Worm (Caenorhabditis elegans) whole organism, L1 larva: ENCODE results near the gene F41B4.1.
A peak's percentile ranks its signal among the peaks of the same experiment; 100 is the strongest.

Source experiments
- C04F5.9 ChIP-seq: sonication (generic microtip); optimal IDR thresholded peaks from 2 replicates; lab custom pipeline; 2016; ENCODE audit warnings: missing genetic modification characterization, missing compliant biosample characterization
- C16A3.4 ChIP-seq: fragments of 150-350 bp; optimal IDR thresholded peaks from 2 replicates; lab custom pipeline; 2014; ENCODE audit warnings: missing biosample characterization, missing genetic modification characterization
- F16B12.6 ChIP-seq: fragments of 150-350 bp; optimal IDR thresholded peaks from 2 replicates; lab custom pipeline; 2014; ENCODE audit warnings: missing biosample characterization, missing genetic modification characterization
- Y116A8C.19 ChIP-seq: sonication (generic microtip); optimal IDR thresholded peaks from 2 replicates; lab custom pipeline; 2016; ENCODE audit warnings: missing compliant biosample characterization, missing genetic modification characterization, borderline replicate concordance
- alr-1 ChIP-seq: fragments of 200-800 bp; sonication (Bioruptor generic); optimal IDR thresholded peaks from 2 replicates; lab custom pipeline; 2018; ENCODE audit warnings: borderline replicate concordance, mild to moderate bottlenecking, missing genetic modification characterization, missing compliant biosample characterization
- aly-2 ChIP-seq: fragments of 150-350 bp; optimal IDR thresholded peaks from 2 replicates; lab custom pipeline; 2014; ENCODE audit warnings: missing biosample characterization, missing genetic modification characterization
- ama-1 ChIP-seq: fragments of 150-350 bp; optimal IDR thresholded peaks from 2 replicates; lab custom pipeline; 2014
- blmp-1 ChIP-seq: fragments of 150-350 bp; optimal IDR thresholded peaks from 2 replicates; lab custom pipeline; 2014; ENCODE audit warnings: missing biosample characterization, missing genetic modification characterization
- ceh-8 ChIP-seq: fragments of 200-800 bp; sonication (Bioruptor generic); optimal IDR thresholded peaks from 2 replicates; lab custom pipeline; 2018; ENCODE audit warnings: mild to moderate bottlenecking, missing genetic modification characterization, moderate library complexity, missing compliant biosample characterization
- ceh-82 ChIP-seq, 3 experiments: fragments of 150-350 bp in 1 of 3; sonication (generic microtip) in 2 of 3; optimal IDR thresholded peaks; 2 replicates each; lab custom pipeline; 2014 to 2017; ENCODE audit warnings: missing biosample characterization in 3 of 3, missing genetic modification characterization in 3 of 3
- ceh-90 ChIP-seq: sonication (generic microtip); optimal IDR thresholded peaks from 2 replicates; lab custom pipeline; 2016; ENCODE audit warnings: missing genetic modification characterization, missing compliant biosample characterization
- dpl-1 ChIP-seq, 3 experiments: fragments of 150-350 bp in 2 of 3; sonication (generic microtip) in 1 of 3; optimal IDR thresholded peaks; 2 replicates each; lab custom pipeline; 2014 to 2017; ENCODE audit warnings: missing biosample characterization in 3 of 3, missing genetic modification characterization in 3 of 3, missing genetic modification reagents in 3 of 3
- dsc-1 ChIP-seq: sonication (generic microtip); optimal IDR thresholded peaks from 2 replicates; lab custom pipeline; 2016; ENCODE audit warnings: mild to moderate bottlenecking, missing genetic modification characterization, missing compliant biosample characterization
- efl-1 ChIP-seq, 4 experiments: fragments of 150-350 bp; optimal IDR thresholded peaks in 3 of 4; peaks in 1 of 4; 1 replicate in 1 of 4; 2 replicates in 3 of 4; lab custom pipeline; 2014; ENCODE audit warnings: missing biosample characterization in 2 of 4, missing genetic modification characterization in 2 of 4, missing genetic modification reagents in 2 of 4
- egl-27 ChIP-seq, 2 experiments: fragments of 150-350 bp in 1 of 2; sonication (generic microtip); optimal IDR thresholded peaks; 3 replicates each; lab custom pipeline; 2017 to 2018; ENCODE audit warnings: missing biosample characterization in 2 of 2, missing genetic modification characterization in 2 of 2, missing genetic modification reagents in 2 of 2
- ets-5 ChIP-seq: fragments of 200-800 bp; sonication (Bioruptor generic); IDR thresholded peaks from 2 replicates; pipeline ENCODE4 v1.3.6; 2022; ENCODE audit warnings: missing genetic modification characterization, missing compliant biosample characterization
- fkh-10 ChIP-seq: sonication (generic microtip); optimal IDR thresholded peaks from 2 replicates; lab custom pipeline; 2017; ENCODE audit warnings: missing biosample characterization, missing genetic modification reagents, missing genetic modification characterization
- fkh-4 ChIP-seq: sonication (generic microtip); optimal IDR thresholded peaks from 2 replicates; lab custom pipeline; 2016; ENCODE audit warnings: missing compliant biosample characterization, missing genetic modification characterization, borderline replicate concordance
- fkh-8 ChIP-seq: sonication (generic microtip); optimal IDR thresholded peaks from 2 replicates; lab custom pipeline; 2016; ENCODE audit warnings: mild to moderate bottlenecking, missing genetic modification characterization, missing compliant biosample characterization
- fos-1 ChIP-seq: fragments of 150-350 bp; optimal IDR thresholded peaks from 2 replicates; lab custom pipeline; 2014; ENCODE audit warnings: missing biosample characterization, missing genetic modification characterization
- hlh-4 ChIP-seq: sonication (generic microtip); optimal IDR thresholded peaks from 2 replicates; lab custom pipeline; 2016; ENCODE audit warnings: mild to moderate bottlenecking, missing genetic modification characterization, missing compliant biosample characterization
- isw-1 ChIP-seq: fragments of 200-800 bp; sonication (Bioruptor generic); IDR thresholded peaks from 2 replicates; pipeline ENCODE4 v1.3.6; 2022; ENCODE audit warnings: missing genetic modification characterization, missing compliant biosample characterization
- jun-1 ChIP-seq: fragments of 150-350 bp; optimal IDR thresholded peaks from 2 replicates; lab custom pipeline; 2014; ENCODE audit warnings: missing biosample characterization, missing genetic modification reagents, missing genetic modification characterization
- lsy-2 ChIP-seq, 2 experiments: fragments of 150-350 bp; optimal IDR thresholded peaks; 2 replicates each; lab custom pipeline; 2014; ENCODE audit warnings: missing biosample characterization in 2 of 2, missing genetic modification characterization in 2 of 2
- mef-2 ChIP-seq: fragments of 150-350 bp; optimal IDR thresholded peaks from 2 replicates; lab custom pipeline; 2014; ENCODE audit warnings: missing biosample characterization, missing genetic modification characterization
- mep-1 ChIP-seq: fragments of 150-350 bp; optimal IDR thresholded peaks from 2 replicates; lab custom pipeline; 2014; ENCODE audit warnings: missing biosample characterization, missing genetic modification characterization
- nhr-12 ChIP-seq: sonication (generic microtip); optimal IDR thresholded peaks from 2 replicates; lab custom pipeline; 2017; ENCODE audit warnings: missing biosample characterization, missing genetic modification characterization
- nhr-20 ChIP-seq: sonication (generic microtip); optimal IDR thresholded peaks from 2 replicates; lab custom pipeline; 2016; ENCODE audit warnings: mild to moderate bottlenecking, missing genetic modification characterization, missing compliant biosample characterization
- nhr-237 ChIP-seq: fragments of 150-350 bp; optimal IDR thresholded peaks from 2 replicates; lab custom pipeline; 2014; ENCODE audit warnings: missing biosample characterization, missing genetic modification characterization
- nhr-47 ChIP-seq: sonication (generic microtip); optimal IDR thresholded peaks from 2 replicates; lab custom pipeline; 2016; ENCODE audit warnings: mild to moderate bottlenecking, missing genetic modification characterization, moderate library complexity, missing compliant biosample characterization
- nhr-71 ChIP-seq: sonication (generic microtip); optimal IDR thresholded peaks from 2 replicates; lab custom pipeline; 2016; ENCODE audit warnings: mild to moderate bottlenecking, missing genetic modification characterization, moderate library complexity, missing compliant biosample characterization
- nhr-85 ChIP-seq: sonication (generic microtip); peaks from one replicate; lab custom pipeline; 2016; ENCODE audit warnings: missing genetic modification characterization, inconsistent platforms, missing compliant biosample characterization
- nhr-90 ChIP-seq: sonication (generic microtip); optimal IDR thresholded peaks from 2 replicates; lab custom pipeline; 2016; ENCODE audit warnings: mild to moderate bottlenecking, missing genetic modification characterization, missing compliant biosample characterization; ENCODE audit not compliant: poor library complexity
- pax-3 ChIP-seq: fragments of 200-800 bp; sonication (Bioruptor generic); optimal IDR thresholded peaks from 2 replicates; lab custom pipeline; 2018; ENCODE audit warnings: mild to moderate bottlenecking, missing genetic modification characterization, moderate library complexity, missing compliant biosample characterization
- skn-1 ChIP-seq: fragments of 150-350 bp; optimal IDR thresholded peaks from 2 replicates; lab custom pipeline; 2014; ENCODE audit warnings: missing biosample characterization, missing genetic modification characterization
- tbx-2 ChIP-seq: sonication (generic microtip); optimal IDR thresholded peaks from 2 replicates; lab custom pipeline; 2016; ENCODE audit warnings: missing genetic modification characterization, missing compliant biosample characterization
- unc-130 ChIP-seq: fragments of 150-350 bp; optimal IDR thresholded peaks from 2 replicates; lab custom pipeline; 2017; ENCODE audit warnings: missing biosample characterization, missing genetic modification characterization, inconsistent platforms
- unc-98 ChIP-seq: fragments of 200-800 bp; sonication (Bioruptor generic); IDR thresholded peaks from 2 replicates; pipeline ENCODE4 v1.3.6; 2022; ENCODE audit warnings: missing genetic modification characterization, missing compliant biosample characterization
- vab-15 ChIP-seq: sonication (generic microtip); optimal IDR thresholded peaks from 2 replicates; lab custom pipeline; 2017; ENCODE audit warnings: missing genotype, mild to moderate bottlenecking, missing genetic modification characterization, missing compliant biosample characterization
- xbp-1 ChIP-seq: sonication (generic microtip); optimal IDR thresholded peaks from 2 replicates; lab custom pipeline; 2016; ENCODE audit warnings: missing genetic modification characterization, missing compliant biosample characterization
- zag-1 ChIP-seq: fragments of 150-350 bp; optimal IDR thresholded peaks from 2 replicates; lab custom pipeline; 2014; ENCODE audit warnings: missing biosample characterization, missing genetic modification characterization

The F41B4.1 gene

ce11 chrX:6807137-6807861, 18.4 kb downstream of the F41B4.1 start (continued):
- no peak for TF ChIP-seq unc-98 (GFP tag; lab: Robert Waterston, UW)
- TF ChIP-seq F16B12.6, result no peak
- TF ChIP-seq ets-5 (GFP tag; lab: Robert Waterston, UW), result no peak
- no peak for TF ChIP-seq ceh-82 (tag; optimal IDR thresholded peaks at IDR 0.05; lab: Kevin White, UChicago)
- no peak for TF ChIP-seq mef-2 (tag; lab: Kevin White, UChicago)
- TF ChIP-seq lsy-2 (tag; optimal IDR thresholded peaks at IDR 0.05; lab: Kevin White, UChicago), result peak; percentile 9 to 20
- TF ChIP-seq fkh-4 (tag; lab: Kevin White, UChicago), result no peak
- TF ChIP-seq mep-1 (tag; lab: Kevin White, UChicago), result peak; percentile 25
- TF ChIP-seq aly-2 (tag; lab: Kevin White, UChicago), result no peak
- peak; percentile 70 for TF ChIP-seq nhr-20 (tag; lab: Kevin White, UChicago)
- TF ChIP-seq Y116A8C.19 (tag; lab: Kevin White, UChicago), result no peak
- TF ChIP-seq nhr-12 (tag; lab: Kevin White, UChicago), result no peak
- TF ChIP-seq zag-1 (tag; lab: Kevin White, UChicago), result no peak
- TF ChIP-seq tbx-2 (tag; lab: Kevin White, UChicago), result no peak
- TF ChIP-seq C16A3.4 (tag; lab: Kevin White, UChicago), result peak; percentile 6
- TF ChIP-seq hlh-4 (tag; lab: Kevin White, UChicago), result no peak
- TF ChIP-seq dsc-1 (tag; lab: Kevin White, UChicago), result no peak
- TF ChIP-seq nhr-71 (tag; lab: Kevin White, UChicago), result peak; percentile 44
- peak; percentile 29 for TF ChIP-seq nhr-90 (tag; lab: Kevin White, UChicago)
- peak; percentile 77 for TF ChIP-seq unc-130 (tag; lab: Kevin White, UChicago)
- TF ChIP-seq ceh-8 (GFP tag; lab: Kevin White, UChicago), result no peak
- no peak for TF ChIP-seq jun-1 (tag; lab: Kevin White, UChicago)
- TF ChIP-seq egl-27 (tag; optimal IDR thresholded peaks at IDR 0.05; lab: Kevin White, UChicago), result no peak
- no peak for TF ChIP-seq nhr-237 (tag; lab: Kevin White, UChicago)
- TF ChIP-seq xbp-1 (tag; lab: Kevin White, UChicago), result no peak
- TF ChIP-seq efl-1 (optimal IDR thresholded peaks at IDR 0.05; lab: Kevin White, UChicago), result no peak
- TF ChIP-seq efl-1 (GFP tag; optimal IDR thresholded peaks at IDR 0.05 in 1 of 2; lab: Kevin White, UChicago), result peak; percentile 6 to 31
- TF ChIP-seq ceh-90 (tag; lab: Kevin White, UChicago), result no peak
- no peak for TF ChIP-seq skn-1 (tag; lab: Kevin White, UChicago)
- TF ChIP-seq fkh-10 (GFP tag; lab: Kevin White, UChicago), result no peak
- peak in 1 of 3 experiments; percentile 24 for TF ChIP-seq dpl-1 (GFP tag; optimal IDR thresholded peaks at IDR 0.05; lab: Kevin White, UChicago)
- TF ChIP-seq blmp-1 (tag; lab: Kevin White, UChicago), result peak; percentile 6
- TF ChIP-seq nhr-85 (tag; lab: Kevin White, UChicago), result peak; percentile 40
- no peak for TF ChIP-seq pax-3 (tag; lab: Kevin White, UChicago)
- TF ChIP-seq alr-1 (tag; lab: Kevin White, UChicago), result no peak
- TF ChIP-seq isw-1 (GFP tag; lab: Robert Waterston, UW), result no peak

- TF ChIP-seq efl-1 (optimal IDR thresholded peaks at IDR 0.05; lab: Kevin White, UChicago) (no peak), efl-1 (GFP tag; optimal IDR thresholded peaks at IDR 0.05 in 1 of 2; lab: Kevin White, UChicago) (peak in 1 of 2 experiments; percentile 77), ama-1 (no peak), fkh-8 (tag; lab: Kevin White, UChicago) (no peak), fos-1 (no peak)
These were observed 19.2 kb downstream of the F41B4.1 start, which contains the start of gene atg-2 for ce11 chrX:6806463-6806862. atg-2 (plus strand) TSS chrX:6806763.

ce11 chrX:6805427-6805826, 20.2 kb downstream of the F41B4.1 start:
- peak; percentile 73 for TF ChIP-seq dsc-1 (tag; lab: Kevin White, UChicago)
- TF ChIP-seq vab-15 (tag; lab: Kevin White, UChicago), result no peak
- TF ChIP-seq C04F5.9 (tag; lab: Kevin White, UChicago), result no peak
- TF ChIP-seq nhr-47, result peak; percentile 7
